Fruit fly (Drosophila melanogaster) whole organism, embryonic: ENCODE data around the gene thoc6.
A peak's percentile ranks its signal among the peaks of the same experiment; 100 is the strongest.

ENCODE experiments used
- Bgb ChIP-seq: fragments of 200-800 bp; sonication (Bioruptor generic); IDR thresholded peaks from 2 replicates; pipeline ENCODE4 v1.3.6; 2022; ENCODE audit warnings: missing biosample characterization, missing genetic modification characterization; ENCODE audit not compliant: partially characterized antibody
- C15 ChIP-seq: fragments of 200-800 bp; sonication (Bioruptor generic); IDR thresholded peaks from 3 replicates; pipeline ENCODE4 v1.3.6; 2022; ENCODE audit warnings: missing biosample characterization, missing genetic modification characterization
- CG11093 ChIP-seq: fragments of 200-800 bp; sonication (Bioruptor generic); IDR thresholded peaks from 3 replicates; pipeline ENCODE4 v1.3.6; 2022; ENCODE audit warnings: missing biosample characterization, missing genetic modification characterization
- CG11398 ChIP-seq: fragments of 200-800 bp; sonication (Bioruptor generic); optimal IDR thresholded peaks from 2 replicates; lab custom pipeline; 2016; ENCODE audit warnings: missing biosample characterization, missing genetic modification characterization
- CG11696 ChIP-seq: fragments of 200-800 bp; sonication (Bioruptor generic); IDR thresholded peaks from 2 replicates; pipeline ENCODE4 v1.3.6; 2022; ENCODE audit warnings: missing biosample characterization, missing genetic modification characterization
- CG12104 ChIP-seq: fragments of 200-800 bp; sonication (Bioruptor generic); optimal IDR thresholded peaks from 3 replicates; lab custom pipeline; 2016; ENCODE audit warnings: missing biosample characterization, missing genetic modification characterization
- CG12219 ChIP-seq: fragments of 200-800 bp; sonication (Bioruptor generic); optimal IDR thresholded peaks from 3 replicates; lab custom pipeline; 2018; ENCODE audit warnings: missing biosample characterization, mild to moderate bottlenecking, missing genetic modification characterization
- CG12391 ChIP-seq: fragments of 200-800 bp; sonication (Bioruptor generic); optimal IDR thresholded peaks from 3 replicates; lab custom pipeline; 2018; ENCODE audit warnings: missing biosample characterization, mild to moderate bottlenecking, missing genetic modification characterization, moderate library complexity
- CG17328 ChIP-seq: fragments of 200-800 bp; sonication (Bioruptor generic); IDR thresholded peaks from 2 replicates; pipeline ENCODE4 v1.3.6; 2022; ENCODE audit warnings: missing biosample characterization, missing genetic modification characterization
- CG17829 ChIP-seq: fragments of 200-800 bp; optimal IDR thresholded peaks from 2 replicates; lab custom pipeline; 2019; ENCODE audit warnings: missing biosample characterization, mild to moderate bottlenecking, missing genetic modification characterization, moderate library complexity
- CG30020 ChIP-seq: fragments of 200-800 bp; optimal IDR thresholded peaks from 2 replicates; lab custom pipeline; 2019; ENCODE audit warnings: missing biosample characterization, mild to moderate bottlenecking, missing genetic modification characterization, moderate library complexity
- CG3163 ChIP-seq: fragments of 200-800 bp; sonication (Bioruptor generic); optimal IDR thresholded peaks from 3 replicates; lab custom pipeline; 2016; ENCODE audit warnings: missing biosample characterization, missing genetic modification characterization
- CG32767 ChIP-seq: fragments of 200-800 bp; sonication (Bioruptor generic); IDR thresholded peaks from 2 replicates; pipeline ENCODE4 v1.3.6; 2022; ENCODE audit warnings: missing biosample characterization, missing genetic modification characterization
- CG34422 ChIP-seq: fragments of 200-800 bp; sonication (Bioruptor generic); IDR thresholded peaks from 3 replicates; pipeline ENCODE4 v1.3.6; 2022; ENCODE audit warnings: missing biosample characterization, missing genetic modification characterization
- CG6254 ChIP-seq: fragments of 200-800 bp; sonication (Bioruptor generic); optimal IDR thresholded peaks from 3 replicates; lab custom pipeline; 2017; ENCODE audit warnings: mild to moderate bottlenecking, missing biosample characterization, missing genetic modification reagents, missing genetic modification characterization
- CG8290 ChIP-seq, 3 experiments: fragments of 200-800 bp; sonication (Bioruptor generic); optimal IDR thresholded peaks; 2 replicates each; lab custom pipeline; 2016 to 2019; ENCODE audit warnings: missing biosample characterization in 3 of 3, missing genetic modification characterization in 3 of 3, mild to moderate bottlenecking in 2 of 3, moderate library complexity in 1 of 3
- CHES-1-like ChIP-seq: fragments of 200-800 bp; sonication (Bioruptor generic); optimal IDR thresholded peaks from 2 replicates; lab custom pipeline; 2016; ENCODE audit warnings: missing biosample characterization, missing genetic modification characterization
- Doc2 ChIP-seq: fragments of 200-800 bp; sonication (Bioruptor generic); IDR thresholded peaks from 2 replicates; pipeline ENCODE4 v1.3.6; 2022; ENCODE audit warnings: missing biosample characterization, missing genetic modification characterization
- Drgx ChIP-seq: fragments of 200-800 bp; sonication (Bioruptor generic); IDR thresholded peaks from 2 replicates; pipeline ENCODE4 v1.3.6; 2022; ENCODE audit warnings: missing biosample characterization, missing genetic modification characterization
- ERR ChIP-seq: fragments of 200-800 bp; sonication (Bioruptor generic); optimal IDR thresholded peaks from 2 replicates; lab custom pipeline; 2016; ENCODE audit warnings: missing biosample characterization, missing genetic modification characterization
- Ets65A ChIP-seq: fragments of 200-800 bp; sonication (Bioruptor generic); peaks from one replicate; lab custom pipeline; 2016; ENCODE audit warnings: missing biosample characterization, missing genetic modification characterization
- Ets97D ChIP-seq: fragments of 200-800 bp; sonication (Bioruptor generic); optimal IDR thresholded peaks from 3 replicates; lab custom pipeline; 2016; ENCODE audit warnings: missing biosample characterization, missing genetic modification characterization
- Fer3 ChIP-seq: fragments of 200-800 bp; sonication (Bioruptor generic); optimal IDR thresholded peaks from 2 replicates; lab custom pipeline; 2018; ENCODE audit warnings: missing biosample characterization, mild to moderate bottlenecking, missing genetic modification characterization, moderate library complexity
- H15 ChIP-seq: fragments of 200-800 bp; sonication (Bioruptor generic); IDR thresholded peaks from 3 replicates; pipeline ENCODE4 v1.3.6; 2022; ENCODE audit warnings: missing biosample characterization, missing genetic modification characterization
- Hmr ChIP-seq: fragments of 200-800 bp; sonication (Bioruptor generic); optimal IDR thresholded peaks from 3 replicates; lab custom pipeline; 2017; ENCODE audit warnings: mild to moderate bottlenecking, missing biosample characterization, missing genetic modification reagents, missing genetic modification characterization
- Hr39 ChIP-seq: fragments of >200 bp; optimal IDR thresholded peaks from 2 replicates; lab custom pipeline; 2017
- Hr78 ChIP-seq, 2 experiments: fragments of 200-800 bp in 1 of 2; fragments of >200 bp in 1 of 2; sonication (Bioruptor generic) in 1 of 2; optimal IDR thresholded peaks; 2 replicates each; lab custom pipeline; 2017 to 2019; ENCODE audit warnings: missing biosample characterization in 2 of 2, missing genetic modification characterization in 2 of 2, mild to moderate bottlenecking in 1 of 2, moderate library complexity in 1 of 2
- Mrtf ChIP-seq: fragments of 200-800 bp; sonication (Bioruptor generic); IDR thresholded peaks from 3 replicates; pipeline ENCODE4 v1.3.6; 2022; ENCODE audit warnings: missing biosample characterization, missing genetic modification characterization
- NFAT ChIP-seq: fragments of 200-800 bp; sonication (Bioruptor generic); IDR thresholded peaks from 2 replicates; pipeline ENCODE4 v1.3.6; 2022; ENCODE audit warnings: missing biosample characterization, missing genetic modification characterization
- Oaz ChIP-seq: fragments of 200-800 bp; sonication (Bioruptor generic); IDR thresholded peaks from 2 replicates; pipeline ENCODE4 v1.3.6; 2022; ENCODE audit warnings: missing biosample characterization, missing genetic modification characterization
- Scr ChIP-seq: fragments of 200-800 bp; sonication (Bioruptor generic); IDR thresholded peaks from 2 replicates; pipeline ENCODE4 v1.3.6; 2022; ENCODE audit warnings: missing biosample characterization, missing genetic modification characterization; ENCODE audit not compliant: partially characterized antibody
- Sin3A ChIP-seq: fragments of >200 bp; optimal IDR thresholded peaks from 2 replicates; lab custom pipeline; 2018
- Six4 ChIP-seq: fragments of 200-800 bp; sonication (Bioruptor generic); optimal IDR thresholded peaks from 2 replicates; lab custom pipeline; 2016; ENCODE audit warnings: missing biosample characterization, missing genetic modification characterization
- ab ChIP-seq: fragments of 200-800 bp; sonication (Bioruptor generic); optimal IDR thresholded peaks from 2 replicates; lab custom pipeline; 2016; ENCODE audit warnings: missing biosample characterization, missing genetic modification characterization
- aop ChIP-seq: fragments of 200-800 bp; sonication (Bioruptor generic); IDR thresholded peaks from 2 replicates; pipeline ENCODE4 v1.3.6; 2022; ENCODE audit warnings: missing biosample characterization, missing genetic modification characterization
- ara ChIP-seq: fragments of 200-800 bp; sonication (Bioruptor generic); IDR thresholded peaks from 2 replicates; pipeline ENCODE4 v1.3.6; 2022; ENCODE audit warnings: missing biosample characterization, missing genetic modification characterization
- disco-r ChIP-seq: fragments of 200-800 bp; sonication (Bioruptor generic); optimal IDR thresholded peaks from 2 replicates; lab custom pipeline; 2016; ENCODE audit warnings: missing biosample characterization, missing genetic modification characterization
- dpn ChIP-seq, 2 experiments: fragments of 200-800 bp; sonication (Bioruptor generic); optimal IDR thresholded peaks; 3 replicates each; lab custom pipeline; 2016; ENCODE audit warnings: missing biosample characterization in 2 of 2, missing genetic modification characterization in 2 of 2
- en ChIP-seq: fragments of 200-800 bp; sonication (Bioruptor generic); optimal IDR thresholded peaks from 2 replicates; lab custom pipeline; 2016; ENCODE audit warnings: missing biosample characterization, missing genetic modification characterization
- exex ChIP-seq: fragments of 200-800 bp; sonication (Bioruptor generic); optimal IDR thresholded peaks from 4 replicates; lab custom pipeline; 2018; ENCODE audit warnings: missing biosample characterization, mild to moderate bottlenecking, missing genetic modification characterization, moderate library complexity
- hbn ChIP-seq: fragments of 200-800 bp; sonication (Bioruptor generic); IDR thresholded peaks from 2 replicates; pipeline ENCODE4 v1.3.6; 2022; ENCODE audit warnings: missing biosample characterization, missing genetic modification characterization; ENCODE audit not compliant: partially characterized antibody
- lab ChIP-seq: fragments of 200-800 bp; sonication (Bioruptor generic); optimal IDR thresholded peaks from 3 replicates; lab custom pipeline; 2017; ENCODE audit warnings: missing biosample characterization, missing genetic modification characterization, mild to moderate bottlenecking, moderate library complexity, missing genetic modification reagents
- peb ChIP-seq: fragments of 200-800 bp; sonication (Bioruptor generic); IDR thresholded peaks from 2 replicates; pipeline ENCODE4 v1.3.6; 2022; ENCODE audit warnings: missing biosample characterization, missing genetic modification characterization
- run ChIP-seq: fragments of 200-800 bp; sonication (Bioruptor generic); optimal IDR thresholded peaks from 3 replicates; lab custom pipeline; 2018; ENCODE audit warnings: missing biosample characterization, mild to moderate bottlenecking, missing genetic modification characterization
- so ChIP-seq: fragments of 200-800 bp; sonication (Bioruptor generic); IDR thresholded peaks from 3 replicates; pipeline ENCODE4 v1.3.6; 2022; ENCODE audit warnings: missing biosample characterization, missing genetic modification characterization
- stwl ChIP-seq: fragments of 200-800 bp; sonication (Bioruptor generic); optimal IDR thresholded peaks from 3 replicates; lab custom pipeline; 2018; ENCODE audit warnings: missing biosample characterization, mild to moderate bottlenecking, missing genetic modification characterization, moderate library complexity
- tll ChIP-seq, 2 experiments: fragments of 200-800 bp in 1 of 2; fragments of >200 bp in 1 of 2; sonication (Bioruptor generic) in 1 of 2; optimal IDR thresholded peaks; 2 replicates each; lab custom pipeline; 2017 to 2019; ENCODE audit warnings: missing biosample characterization in 2 of 2, missing genetic modification characterization in 2 of 2, mild to moderate bottlenecking in 1 of 2, moderate library complexity in 1 of 2
- trem ChIP-seq: fragments of 200-800 bp; optimal IDR thresholded peaks from 3 replicates; lab custom pipeline; 2019; ENCODE audit warnings: missing biosample characterization, mild to moderate bottlenecking, missing genetic modification characterization, moderate library complexity
- ttk ChIP-seq: fragments of 200-800 bp; sonication (Bioruptor generic); IDR thresholded peaks from 2 replicates; pipeline ENCODE4 v2.1.2; 2022; ENCODE audit warnings: missing biosample characterization, missing genetic modification characterization
- tx ChIP-seq: fragments of 200-800 bp; sonication (Bioruptor generic); optimal IDR thresholded peaks from 2 replicates; lab custom pipeline; 2016; ENCODE audit warnings: missing biosample characterization, missing genetic modification characterization
- usp ChIP-seq: fragments of >200 bp; optimal IDR thresholded peaks from 2 replicates; lab custom pipeline; 2017; ENCODE audit warnings: missing biosample characterization, missing genetic modification characterization

The thoc6 gene

dm6 chr3L:12222945-12223634 lies 29.6 kb upstream of the thoc6 start (continued):
- TF ChIP-seq run (tag; lab: Kevin White, UChicago) (no peak), aop (GFP tag; lab: Robert Waterston, UW) (no peak), trem (tag; lab: Kevin White, UChicago) (no peak), Six4 (no peak), hbn (GFP tag; lab: Robert Waterston, UW) (no peak), CG11696 (GFP tag; lab: Robert Waterston, UW) (no peak), NFAT (GFP tag; lab: Robert Waterston, UW) (no peak), CG30020 (tag; lab: Kevin White, UChicago) (no peak), disco-r (GFP tag; lab: Kevin White, UChicago) (no peak), Bgb (peak; percentile 20; the same call in 1 of the 2 replicates), CG34422 (GFP tag; lab: Robert Waterston, UW) (no peak; the same call in 2 of the 3 replicates), ERR (GFP tag; lab: Kevin White, UChicago) (no peak), Hr39 (lab: Kevin White, UChicago) (no peak), peb (no peak), CG3163 (GFP tag; lab: Kevin White, UChicago) (no peak), Scr (GFP tag; lab: Robert Waterston, UW) (no peak), Oaz (GFP tag; lab: Robert Waterston, UW) (no peak), Hr78 (GFP tag; optimal IDR thresholded peaks at IDR 0.05; lab: Kevin White, UChicago) (no peak), CG11093 (GFP tag; lab: Robert Waterston, UW) (no peak), Drgx (GFP tag; lab: Robert Waterston, UW) (peak; percentile 18; the same call in 1 of the 2 replicates), ara (GFP tag; lab: Robert Waterston, UW) (no peak), ab (GFP tag; lab: Kevin White, UChicago) (no peak), CG12219 (GFP tag; lab: Kevin White, UChicago) (peak; percentile 43), C15 (GFP tag; lab: Robert Waterston, UW) (no peak), H15 (no peak), CG32767 (GFP tag; lab: Robert Waterston, UW) (0 out of 2 replicates have a peak, but pooled peaks have one; percentile 21), exex (tag; lab: Kevin White, UChicago) (no peak), CG11398 (GFP tag; lab: Kevin White, UChicago) (no peak), dpn (GFP tag; optimal IDR thresholded peaks at IDR 0.05; lab: Kevin White, UChicago) (no peak), tx (GFP tag; lab: Kevin White, UChicago) (no peak), Sin3A (lab: Kevin White, UChicago) (no peak), Ets65A (GFP tag; lab: Kevin White, UChicago) (no peak), CG17829 (no peak), en (GFP tag; lab: Kevin White, UChicago) (no peak), so (GFP tag; lab: Robert Waterston, UW) (peak; percentile 65; the same call in 1 of the 3 replicates), CG12104 (GFP tag; lab: Kevin White, UChicago) (no peak), CG12391 (tag; lab: Kevin White, UChicago) (peak; percentile 51), CG17328 (GFP tag; lab: Robert Waterston, UW) (peak; percentile 58), tll (GFP tag; optimal IDR thresholded peaks at IDR 0.05; lab: Kevin White, UChicago) (no peak), usp (GFP tag; lab: Kevin White, UChicago) (no peak), ttk (GFP tag; lab: Robert Waterston, UW) (no peak), Doc2 (GFP tag; lab: Robert Waterston, UW) (no peak), Hmr (peak; percentile 46), CG6254 (no peak), Ets97D (GFP tag; lab: Kevin White, UChicago) (no peak), CG8290 (GFP tag; optimal IDR thresholded peaks at IDR 0.05; lab: Kevin White, UChicago) (no peak), CG8290 (tag; optimal IDR thresholded peaks at IDR 0.05; lab: Kevin White, UChicago) (no peak), stwl (tag; lab: Kevin White, UChicago) (no peak), CHES-1-like (GFP tag; lab: Kevin White, UChicago) (no peak), lab (GFP tag; lab: Kevin White, UChicago) (peak; percentile 63), Fer3 (tag; lab: Kevin White, UChicago) (peak; percentile 29), Mrtf (GFP tag; lab: Robert Waterston, UW) (0 out of 3 replicates have a peak, but pooled peaks have one; percentile 14)
